Fruit fly (Drosophila melanogaster) whole organism, prepupa: ENCODE data around the gene CG46394.

Experiments used
- CG10631 ChIP-seq: fragments of 200-800 bp; sonication (Bioruptor generic); optimal IDR thresholded peaks from 2 replicates; lab custom pipeline; 2016; ENCODE audit warnings: missing biosample characterization, missing genetic modification characterization
- CG11294 ChIP-seq: fragments of 200-800 bp; sonication (Bioruptor generic); IDR thresholded peaks from 2 replicates; pipeline ENCODE4 v1.3.6; 2022; ENCODE audit warnings: missing biosample characterization, missing genetic modification characterization
- CG11762 ChIP-seq: fragments of 200-800 bp; sonication (Bioruptor generic); optimal IDR thresholded peaks from 3 replicates; lab custom pipeline; 2016; ENCODE audit warnings: missing biosample characterization, missing genetic modification characterization; ENCODE audit not compliant: insufficient read depth
- CG11902 ChIP-seq: fragments of 200-800 bp; sonication (Bioruptor generic); optimal IDR thresholded peaks from 3 replicates; lab custom pipeline; 2016; ENCODE audit warnings: missing biosample characterization, missing genetic modification characterization
- CG15336 ChIP-seq: fragments of 200-800 bp; sonication (Bioruptor generic); IDR thresholded peaks from 2 replicates; pipeline ENCODE4 v1.3.6; 2022; ENCODE audit warnings: missing biosample characterization, missing genetic modification characterization
- CG16779 ChIP-seq: fragments of 200-800 bp; sonication (Bioruptor generic); optimal IDR thresholded peaks from 3 replicates; lab custom pipeline; 2017; ENCODE audit warnings: missing biosample characterization, mild to moderate bottlenecking, missing genetic modification characterization
- CG34406 ChIP-seq: fragments of 200-800 bp; sonication (Bioruptor generic); optimal IDR thresholded peaks from 3 replicates; lab custom pipeline; 2016; ENCODE audit warnings: missing biosample characterization, missing genetic modification characterization
- CG3919 ChIP-seq: fragments of 200-800 bp; sonication (Bioruptor generic); optimal IDR thresholded peaks from 3 replicates; lab custom pipeline; 2016; ENCODE audit warnings: missing biosample characterization, missing genetic modification characterization
- CG4318 ChIP-seq: fragments of 200-800 bp; sonication (Bioruptor generic); optimal IDR thresholded peaks from 3 replicates; lab custom pipeline; 2017; ENCODE audit warnings: missing biosample characterization, mild to moderate bottlenecking, missing genetic modification characterization
- CG6163 ChIP-seq: fragments of 200-800 bp; sonication (Bioruptor generic); IDR thresholded peaks from 3 replicates; pipeline ENCODE4 v1.3.6; 2022; ENCODE audit warnings: missing biosample characterization, missing genetic modification characterization
- CG6276 ChIP-seq: fragments of 200-800 bp; sonication (Bioruptor generic); optimal IDR thresholded peaks from 2 replicates; lab custom pipeline; 2017; ENCODE audit warnings: missing biosample characterization, mild to moderate bottlenecking, missing genetic modification characterization
- CG6808 ChIP-seq: fragments of 200-800 bp; sonication (Bioruptor generic); optimal IDR thresholded peaks from 3 replicates; lab custom pipeline; 2017; ENCODE audit warnings: missing biosample characterization, missing genetic modification characterization, mild to moderate bottlenecking, moderate library complexity, missing genetic modification reagents
- CG6854 ChIP-seq: fragments of 200-800 bp; sonication (Bioruptor generic); optimal IDR thresholded peaks from 2 replicates; lab custom pipeline; 2017; ENCODE audit warnings: missing biosample characterization, mild to moderate bottlenecking, missing genetic modification characterization
- CG7368 ChIP-seq: fragments of 200-800 bp; sonication (Bioruptor generic); optimal IDR thresholded peaks from 3 replicates; lab custom pipeline; 2016; ENCODE audit warnings: missing biosample characterization, missing genetic modification characterization
- CG8119 ChIP-seq: fragments of 200-800 bp; sonication (Bioruptor generic); IDR thresholded peaks from 3 replicates; pipeline ENCODE4 v1.3.6; 2022; ENCODE audit warnings: missing biosample characterization, missing genetic modification characterization
- CG8632 ChIP-seq: fragments of 200-800 bp; sonication (Bioruptor generic); optimal IDR thresholded peaks from 3 replicates; lab custom pipeline; 2016; ENCODE audit warnings: missing biosample characterization, missing genetic modification characterization
- CG9139 ChIP-seq: fragments of 200-800 bp; sonication (Bioruptor generic); optimal IDR thresholded peaks from 3 replicates; lab custom pipeline; 2017; ENCODE audit warnings: missing biosample characterization, mild to moderate bottlenecking, missing genetic modification characterization
- Eip75B ChIP-seq: fragments of 200-800 bp; sonication (Bioruptor generic); optimal IDR thresholded peaks from 3 replicates; lab custom pipeline; 2016; ENCODE audit warnings: missing biosample characterization, missing genetic modification characterization
- Eip78C ChIP-seq: fragments of 200-800 bp; sonication (Bioruptor generic); peaks from one replicate; lab custom pipeline; 2016; ENCODE audit warnings: missing biosample characterization, missing genetic modification characterization
- Ets21C ChIP-seq: fragments of 200-800 bp; sonication (Bioruptor generic); optimal IDR thresholded peaks from 3 replicates; lab custom pipeline; 2016; ENCODE audit warnings: missing biosample characterization, missing genetic modification characterization
- Gug ChIP-seq: fragments of 200-800 bp; sonication (Bioruptor generic); IDR thresholded peaks from 2 replicates; pipeline ENCODE4 v1.3.6; 2022; ENCODE audit warnings: missing biosample characterization, missing genetic modification characterization
- Hr39 ChIP-seq: fragments of 200-800 bp; sonication (Bioruptor generic); optimal IDR thresholded peaks from 2 replicates; lab custom pipeline; 2016; ENCODE audit warnings: missing biosample characterization, missing genetic modification characterization
- Hr4 ChIP-seq: fragments of 200-800 bp; sonication (Bioruptor generic); optimal IDR thresholded peaks from 3 replicates; lab custom pipeline; 2016; ENCODE audit warnings: missing biosample characterization, missing genetic modification characterization
- Lpt ChIP-seq: fragments of 200-800 bp; sonication (Bioruptor generic); optimal IDR thresholded peaks from 3 replicates; lab custom pipeline; 2016; ENCODE audit warnings: missing biosample characterization, missing genetic modification characterization
- OdsH ChIP-seq: fragments of 200-800 bp; sonication (Bioruptor generic); optimal IDR thresholded peaks from 3 replicates; lab custom pipeline; 2016; ENCODE audit warnings: missing biosample characterization, missing genetic modification characterization
- Sox102F ChIP-seq: fragments of 200-800 bp; sonication (Bioruptor generic); optimal IDR thresholded peaks from 2 replicates; lab custom pipeline; 2016; ENCODE audit warnings: missing biosample characterization, mild to moderate bottlenecking, missing genetic modification characterization
- Sox15 ChIP-seq: fragments of 200-800 bp; sonication (Bioruptor generic); optimal IDR thresholded peaks from 3 replicates; lab custom pipeline; 2016; ENCODE audit warnings: missing biosample characterization, missing genetic modification characterization
- achi ChIP-seq: fragments of 200-800 bp; sonication (Bioruptor generic); optimal IDR thresholded peaks from 3 replicates; lab custom pipeline; 2016; ENCODE audit warnings: missing biosample characterization, missing genetic modification characterization
- acj6 ChIP-seq: fragments of 200-800 bp; sonication (Bioruptor generic); optimal IDR thresholded peaks from 3 replicates; lab custom pipeline; 2016; ENCODE audit warnings: missing biosample characterization, missing genetic modification characterization
- cyc ChIP-seq: fragments of 200-800 bp; sonication (Bioruptor generic); optimal IDR thresholded peaks from 3 replicates; lab custom pipeline; 2016; ENCODE audit warnings: missing biosample characterization, missing genetic modification characterization
- dsx ChIP-seq: fragments of 200-800 bp; optimal IDR thresholded peaks from 3 replicates; lab custom pipeline; 2019; ENCODE audit warnings: missing biosample characterization, mild to moderate bottlenecking, missing genetic modification characterization, moderate library complexity; ENCODE audit not compliant: poor library complexity, severe bottlenecking
- eg ChIP-seq: fragments of 200-800 bp; sonication (Bioruptor generic); IDR thresholded peaks from 3 replicates; pipeline ENCODE4 v1.3.6; 2022; ENCODE audit warnings: missing biosample characterization, missing genetic modification characterization
- fd59A ChIP-seq: fragments of 200-800 bp; sonication (Bioruptor generic); optimal IDR thresholded peaks from 2 replicates; lab custom pipeline; 2017; ENCODE audit warnings: missing biosample characterization, mild to moderate bottlenecking, missing genetic modification characterization, missing genetic modification reagents
- net ChIP-seq: fragments of 200-800 bp; sonication (Bioruptor generic); optimal IDR thresholded peaks from 3 replicates; lab custom pipeline; 2016; ENCODE audit warnings: missing biosample characterization, missing genetic modification characterization
- salr ChIP-seq, 2 experiments: fragments of 200-800 bp; sonication (Bioruptor generic); optimal IDR thresholded peaks; 3 replicates each; lab custom pipeline; 2016 to 2018; ENCODE audit warnings: missing biosample characterization in 2 of 2, missing genetic modification characterization in 2 of 2, mild to moderate bottlenecking in 1 of 2
- spab ChIP-seq: fragments of 200-800 bp; sonication (Bioruptor generic); optimal IDR thresholded peaks from 2 replicates; lab custom pipeline; 2017; ENCODE audit warnings: missing biosample characterization, mild to moderate bottlenecking, missing genetic modification characterization, missing genetic modification reagents
- vri ChIP-seq: fragments of 200-800 bp; sonication (Bioruptor generic); optimal IDR thresholded peaks from 3 replicates; lab custom pipeline; 2016; ENCODE audit warnings: missing biosample characterization, mild to moderate bottlenecking, missing genetic modification characterization

Gene CG46394

dm6 chr3L:11634551-11634950, 34.4 kb downstream of the CG46394 start (continued):
- peak; percentile 58 for TF ChIP-seq spab (GFP tag; lab: Kevin White, UChicago)
- TF ChIP-seq CG8632 (GFP tag; lab: Kevin White, UChicago), result no peak
- TF ChIP-seq CG11902 (GFP tag; lab: Kevin White, UChicago), result no peak
- peak; percentile 25 for TF ChIP-seq Lpt (GFP tag; lab: Kevin White, UChicago)
- TF ChIP-seq CG9139, result peak; percentile 67
- TF ChIP-seq fd59A (GFP tag; lab: Kevin White, UChicago), result peak; percentile 2
- TF ChIP-seq CG10631 (GFP tag; lab: Kevin White, UChicago), result peak; percentile 10
- TF ChIP-seq Hr39 (GFP tag; lab: Kevin White, UChicago), result no peak
- no peak for TF ChIP-seq Sox15 (GFP tag; lab: Kevin White, UChicago)
- TF ChIP-seq CG16779 (tag; lab: Kevin White, UChicago), result peak; percentile 82
- TF ChIP-seq Ets21C (GFP tag; lab: Kevin White, UChicago), result no peak
- TF ChIP-seq CG11294, result no peak
- no peak for TF ChIP-seq OdsH (GFP tag; lab: Kevin White, UChicago)
- peak; percentile 50 for TF ChIP-seq net (GFP tag; lab: Kevin White, UChicago)
- peak; percentile 29 for TF ChIP-seq Hr4
- TF ChIP-seq CG34406 (GFP tag; lab: Kevin White, UChicago), result no peak

DNA sequence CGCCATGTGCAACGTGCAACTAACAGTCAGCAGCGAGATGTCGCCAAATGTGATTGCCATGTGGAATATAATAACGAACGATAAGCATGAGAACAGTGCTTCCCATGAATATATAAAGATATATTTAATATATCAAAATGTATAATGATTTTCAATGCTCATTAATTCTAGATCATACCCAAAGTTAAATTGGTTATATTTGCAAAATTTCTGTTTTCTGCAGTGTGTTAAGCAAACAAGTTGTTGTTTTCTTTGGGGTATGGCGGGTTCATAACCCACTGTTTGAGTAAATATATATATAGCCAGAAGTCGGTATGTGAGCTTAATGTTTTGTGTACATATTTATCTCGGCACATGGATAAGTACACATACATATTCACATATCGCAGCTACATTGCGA, 36.7 kb downstream of the CG46394 start:
- TF ChIP-seq CG6163 (GFP tag; lab: Robert Waterston, UW) (peak; percentile 70; the same call in 2 of the 3 replicates), CG11762 (GFP tag; lab: Kevin White, UChicago) (peak; percentile 2), Hr39 (GFP tag; lab: Kevin White, UChicago) (no peak), CG4318 (GFP tag; lab: Kevin White, UChicago) (peak; percentile 17), CG6854 (no peak), CG8119 (GFP tag; lab: Robert Waterston, UW) (peak; percentile 62), CG10631 (GFP tag; lab: Kevin White, UChicago) (peak; percentile 19), CG7368 (GFP tag; lab: Kevin White, UChicago) (peak; percentile 10), CG15336 (peak; percentile 57; the same call in 1 of the 2 replicates), CG6808 (GFP tag; lab: Kevin White, UChicago) (peak; percentile 1), Gug (GFP tag; lab: Robert Waterston, UW) (peak; percentile 43; the same call in 1 of the 2 replicates), cyc (GFP tag; lab: Kevin White, UChicago) (no peak), net (GFP tag; lab: Kevin White, UChicago) (peak; percentile 1), CG9139 (no peak), CG6276 (GFP tag; lab: Kevin White, UChicago) (peak; percentile 15), acj6 (peak; percentile 14), Eip75B (GFP tag; lab: Kevin White, UChicago) (no peak), eg (GFP tag; lab: Robert Waterston, UW) (peak; percentile 66; the same call in 1 of the 3 replicates)

- TF ChIP-seq Eip78C (GFP tag; lab: Kevin White, UChicago), result no peak
- TF ChIP-seq dsx, result no peak
- TF ChIP-seq achi (GFP tag; lab: Kevin White, UChicago), result no peak
- no peak for TF ChIP-seq salr (GFP tag; optimal IDR thresholded peaks at IDR 0.05; lab: Kevin White, UChicago)
- no peak for TF ChIP-seq Hr4
- TF ChIP-seq CG15336, result no peak
- no peak for TF ChIP-seq CG11762 (GFP tag; lab: Kevin White, UChicago)
- TF ChIP-seq CG11294, result no peak
- no peak for TF ChIP-seq spab (GFP tag; lab: Kevin White, UChicago)
- no peak for TF ChIP-seq Sox102F (GFP tag; lab: Kevin White, UChicago)
- TF ChIP-seq CG4318 (GFP tag; lab: Kevin White, UChicago), result no peak
- no peak for TF ChIP-seq CG3919 (GFP tag; lab: Kevin White, UChicago)
- TF ChIP-seq CG10631 (GFP tag; lab: Kevin White, UChicago), result no peak
- no peak for TF ChIP-seq vri (GFP tag; lab: Kevin White, UChicago)
- no peak for TF ChIP-seq CG11902 (GFP tag; lab: Kevin White, UChicago)
Measured at dm6 chr3L:11645933-11646332, 45.8 kb downstream of the CG46394 start, which contains the start of gene CG6071. CG6071 (minus strand) TSS chr3L:11646033.
